Worm (Caenorhabditis elegans): ENCODE results near the gene bmy-1.

bmy-1 gene

DNA sequence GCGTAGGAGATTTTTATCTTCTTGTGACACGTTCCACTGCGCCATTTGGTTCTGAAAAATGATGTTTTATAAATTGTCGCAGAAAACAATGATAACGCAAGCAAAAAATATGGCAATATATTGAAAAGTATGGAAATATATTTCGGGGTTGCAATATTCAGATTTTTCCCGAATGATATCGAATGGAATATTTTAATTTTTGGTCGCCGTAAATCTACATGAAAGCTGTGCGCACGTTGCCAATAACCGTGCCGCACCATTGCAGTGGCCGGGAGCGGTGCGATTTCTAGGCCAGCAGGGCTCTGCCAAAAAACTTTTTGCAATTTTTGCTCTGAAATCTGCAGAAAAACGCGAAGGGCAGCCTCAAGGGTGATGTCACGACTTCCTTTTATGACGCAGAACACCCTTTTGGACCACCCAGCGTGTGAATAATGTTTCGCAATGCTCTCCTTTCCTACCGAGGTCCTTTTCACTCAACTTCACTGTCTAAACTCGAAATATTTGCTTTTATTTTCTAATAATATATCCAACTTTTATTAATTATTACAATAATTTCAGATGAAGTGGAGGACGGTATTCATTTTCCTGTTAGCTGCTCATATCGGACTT, at the start of gene bmy-1, which contains the start of gene F09E5.11:
TSS of gene bmy-1 (plus strand) at position 559 of the 609 bp plus-strand sequence.
TSS of gene F09E5.11 (minus strand) at position 51 of the 609 bp plus-strand sequence.
- TF ChIP-seq tbx-11 (GFP tag; IDR thresholded peaks at IDR 0.05) (0 out of 2 replicates have a peak, but pooled peaks have one; percentile 42), B0310.2 (tag; optimal IDR thresholded peaks at IDR 0.05) (no peak), hmg-4 (GFP tag; optimal IDR thresholded peaks at IDR 0.05) (peak; percentile 74), hmbx-1 (tag; optimal IDR thresholded peaks at IDR 0.05) (no peak), ama-1 (optimal IDR thresholded peaks at IDR 0.05) (no peak), ets-7 (tag; optimal IDR thresholded peaks at IDR 0.05) (peak; percentile 23), flt-1 (GFP tag; IDR thresholded peaks at IDR 0.05) (0 out of 2 replicates have a peak, but pooled peaks have one; percentile 11), tra-4 (tag; optimal IDR thresholded peaks at IDR 0.05) (no peak), ceh-13 (GFP tag; optimal IDR thresholded peaks at IDR 0.05) (peak; percentile 21), F13C5.2 (tag; optimal IDR thresholded peaks at IDR 0.05) (peak; percentile 61), pes-1 (GFP tag; IDR thresholded peaks at IDR 0.05) (peak; percentile 74), tbx-37 (GFP tag; conservative IDR thresholded peaks at IDR 0.05) (peak; percentile 79), sea-1 (GFP tag; conservative IDR thresholded peaks at IDR 0.05) (0 out of 2 replicates have a peak, but pooled peaks have one; percentile 23), hnd-1 (tag; optimal IDR thresholded peaks at IDR 0.05) (no peak)

DNA sequence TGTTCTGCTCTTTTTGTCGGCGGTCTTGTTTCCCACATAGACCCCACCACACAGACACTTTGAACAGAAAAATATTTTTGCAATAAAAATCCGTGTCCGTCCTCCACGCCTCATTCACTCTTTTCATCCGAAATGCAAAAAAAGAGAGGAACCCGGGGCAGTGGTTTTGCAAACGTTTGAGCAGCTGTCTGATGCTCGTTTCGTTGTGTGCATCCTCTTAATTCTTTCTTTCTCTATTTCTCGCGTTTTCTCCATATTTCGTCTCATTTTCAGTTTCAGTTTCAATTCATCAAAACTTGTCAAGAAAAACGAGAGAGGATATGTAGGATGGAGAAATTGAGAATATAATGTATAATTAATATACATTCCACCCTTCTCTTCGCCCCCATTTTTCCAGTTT, 49.5 kb upstream of the bmy-1 start:
- TF ChIP-seq ets-7 (tag; optimal IDR thresholded peaks at IDR 0.05) = no peak
- TF ChIP-seq ama-1 (optimal IDR thresholded peaks at IDR 0.05) = no peak
- no peak for TF ChIP-seq hmbx-1 (tag; optimal IDR thresholded peaks at IDR 0.05)
- no peak for TF ChIP-seq B0310.2 (tag; optimal IDR thresholded peaks at IDR 0.05)
- TF ChIP-seq flt-1 (GFP tag; IDR thresholded peaks at IDR 0.05) = no peak
- TF ChIP-seq ceh-36 (tag; optimal IDR thresholded peaks at IDR 0.05) = no peak
- no peak for TF ChIP-seq tra-4 (tag; optimal IDR thresholded peaks at IDR 0.05)
- no peak for TF ChIP-seq sea-1 (GFP tag; conservative IDR thresholded peaks at IDR 0.05)

- TF ChIP-seq aly-1 (tag; optimal IDR thresholded peaks at IDR 0.05) (no peak), scrt-1 (GFP tag; IDR thresholded peaks at IDR 0.05) (no peak), ceh-36 (tag; optimal IDR thresholded peaks at IDR 0.05) (no peak), hnd-1 (tag; optimal IDR thresholded peaks at IDR 0.05) (no peak), flt-1 (GFP tag; IDR thresholded peaks at IDR 0.05) (no peak), tbx-37 (GFP tag; conservative IDR thresholded peaks at IDR 0.05) (no peak), ama-1 (optimal IDR thresholded peaks at IDR 0.05) (no peak), B0310.2 (tag; optimal IDR thresholded peaks at IDR 0.05) (no peak), F13C5.2 (tag; optimal IDR thresholded peaks at IDR 0.05) (no peak), hmbx-1 (tag; optimal IDR thresholded peaks at IDR 0.05) (no peak), tbx-11 (GFP tag; IDR thresholded peaks at IDR 0.05) (no peak), pes-1 (GFP tag; IDR thresholded peaks at IDR 0.05) (no peak), sea-1 (GFP tag; conservative IDR thresholded peaks at IDR 0.05) (no peak), hmg-4 (GFP tag; optimal IDR thresholded peaks at IDR 0.05) (no peak), tra-4 (tag; optimal IDR thresholded peaks at IDR 0.05) (no peak)
These were observed 48.8 kb upstream of the bmy-1 start for ce11 chrII:5309720-5310119.

DNA sequence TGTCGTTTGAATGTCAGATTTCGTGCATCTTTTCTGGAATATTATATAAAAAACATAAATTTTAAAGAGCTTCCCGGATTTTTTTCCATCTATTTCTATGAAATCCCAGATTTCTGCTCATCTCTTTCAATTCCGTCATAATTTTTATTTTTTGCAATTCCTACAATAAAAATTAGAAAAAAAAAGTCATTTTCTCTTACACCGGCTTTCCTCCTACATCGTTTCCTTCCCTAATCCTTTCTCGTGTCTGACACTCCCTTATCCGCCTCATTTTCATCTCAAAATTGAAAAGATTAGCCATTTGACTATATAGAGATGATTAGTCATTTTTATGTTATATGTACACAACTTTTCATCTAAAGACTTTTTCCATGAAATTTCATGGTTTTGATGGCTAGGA, 47.7 kb upstream of the bmy-1 start:
- TF ChIP-seq ets-7 (tag; optimal IDR thresholded peaks at IDR 0.05) = no peak
- no peak for TF ChIP-seq hmbx-1 (tag; optimal IDR thresholded peaks at IDR 0.05)

DNA sequence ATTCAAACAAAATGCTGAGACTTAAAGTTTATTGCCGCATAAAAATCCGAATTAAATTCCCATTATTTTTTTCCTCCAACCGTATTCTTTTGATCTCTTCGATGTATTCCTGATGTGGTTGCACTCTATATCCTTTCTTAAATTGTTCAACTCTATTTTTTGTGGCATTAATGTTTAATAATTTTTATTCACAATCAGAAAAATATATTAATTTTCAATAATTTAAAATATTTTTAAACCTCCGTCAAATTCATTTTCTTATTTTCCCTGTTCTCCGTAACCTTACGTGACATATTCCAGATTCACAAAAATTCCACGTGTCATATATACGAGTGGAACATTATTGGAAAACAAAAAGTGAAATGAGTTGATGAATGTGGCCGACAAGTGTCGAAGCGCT, 46.7 kb upstream of the bmy-1 start, which contains the start of gene gcy-12:
TSS of gene gcy-12 (plus strand) at position 301 of the 400 bp plus-strand sequence.
- TF ChIP-seq aly-1 (tag; optimal IDR thresholded peaks at IDR 0.05) (no peak), B0310.2 (tag; optimal IDR thresholded peaks at IDR 0.05) (no peak), scrt-1 (GFP tag; IDR thresholded peaks at IDR 0.05) (no peak), tbx-11 (GFP tag; IDR thresholded peaks at IDR 0.05) (no peak), hmbx-1 (tag; optimal IDR thresholded peaks at IDR 0.05) (no peak), sea-1 (GFP tag; conservative IDR thresholded peaks at IDR 0.05) (no peak), tbx-37 (GFP tag; conservative IDR thresholded peaks at IDR 0.05) (no peak), pes-1 (GFP tag; IDR thresholded peaks at IDR 0.05) (no peak), tra-4 (tag; optimal IDR thresholded peaks at IDR 0.05) (no peak), ets-7 (tag; optimal IDR thresholded peaks at IDR 0.05) (no peak)

ce11 chrII:5320205-5320951, 38.1 kb upstream of the bmy-1 start:
- TF ChIP-seq hnd-1 (tag; optimal IDR thresholded peaks at IDR 0.05) (no peak), ama-1 (optimal IDR thresholded peaks at IDR 0.05) (no peak)

DNA sequence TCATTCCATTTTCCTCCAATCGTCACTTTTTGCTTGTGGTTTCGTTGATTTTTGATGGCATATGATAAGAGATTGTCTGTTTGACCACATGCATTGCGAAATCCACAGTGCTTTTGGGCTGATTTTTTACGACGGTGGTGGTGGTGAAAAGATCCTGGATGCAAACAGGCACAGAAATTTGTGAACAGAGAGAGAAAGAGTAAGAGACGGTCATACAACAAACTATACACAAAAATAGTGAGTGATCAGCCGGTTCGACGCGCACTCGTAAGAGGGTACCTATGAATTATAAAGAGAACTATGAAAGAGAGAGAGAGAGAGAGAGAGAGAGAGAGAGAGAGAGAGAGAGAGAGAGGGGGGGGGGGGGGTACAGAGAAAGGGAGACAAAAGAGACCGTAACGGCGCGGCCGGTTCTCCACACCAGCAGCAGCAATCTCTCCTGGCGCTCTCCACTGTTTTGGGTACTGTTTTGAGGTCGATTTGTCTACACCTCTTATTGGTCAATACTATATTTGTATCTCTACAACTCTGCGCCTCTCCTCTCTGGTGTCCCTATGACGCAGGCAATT, 36.7 kb upstream of the bmy-1 start:
- TF ChIP-seq ceh-36 (tag; optimal IDR thresholded peaks at IDR 0.05) (peak; percentile 29), ceh-13 (GFP tag; optimal IDR thresholded peaks at IDR 0.05) (no peak), sea-1 (GFP tag; conservative IDR thresholded peaks at IDR 0.05) (no peak), hmbx-1 (tag; optimal IDR thresholded peaks at IDR 0.05) (no peak), hmg-4 (GFP tag; optimal IDR thresholded peaks at IDR 0.05) (peak; percentile 42), tra-4 (tag; optimal IDR thresholded peaks at IDR 0.05) (no peak), F13C5.2 (tag; optimal IDR thresholded peaks at IDR 0.05) (no peak)
